Worm (Caenorhabditis elegans) whole organism, L1 larva: ENCODE measurements around the gene Y22D7AL.7.

Source experiments
- C34B4.2 ChIP-seq: sonication (generic microtip); optimal IDR thresholded peaks from 2 replicates; lab custom pipeline; 2017; ENCODE audit warnings: mild to moderate bottlenecking, missing genetic modification characterization, missing compliant biosample characterization
- efl-1 ChIP-seq, 4 experiments: fragments of 150-350 bp; optimal IDR thresholded peaks in 3 of 4; peaks in 1 of 4; 1 replicate in 1 of 4; 2 replicates in 3 of 4; lab custom pipeline; 2014; ENCODE audit warnings: missing biosample characterization in 2 of 4, missing genetic modification characterization in 2 of 4, missing genetic modification reagents in 2 of 4
- grh-1 ChIP-seq: fragments of 200-800 bp; sonication (Bioruptor generic); IDR thresholded peaks from 2 replicates; pipeline ENCODE4 v1.3.6; 2022; ENCODE audit warnings: missing genetic modification reagents, missing genetic modification characterization, missing compliant biosample characterization
- isw-1 ChIP-seq: fragments of 200-800 bp; sonication (Bioruptor generic); IDR thresholded peaks from 2 replicates; pipeline ENCODE4 v1.3.6; 2022; ENCODE audit warnings: missing genetic modification characterization, missing compliant biosample characterization
- lin-14 ChIP-seq: fragments of 200-800 bp; sonication (Bioruptor generic); optimal IDR thresholded peaks from 2 replicates; lab custom pipeline; 2018; ENCODE audit warnings: mild to moderate bottlenecking, missing genetic modification characterization, moderate library complexity, missing compliant biosample characterization
- lin-15B ChIP-seq: fragments of 150-350 bp; sonication (generic microtip); optimal IDR thresholded peaks from 3 replicates; lab custom pipeline; 2014; ENCODE audit warnings: missing biosample characterization, missing genetic modification characterization
- mep-1 ChIP-seq: fragments of 150-350 bp; optimal IDR thresholded peaks from 2 replicates; lab custom pipeline; 2014; ENCODE audit warnings: missing biosample characterization, missing genetic modification characterization
- nhr-12 ChIP-seq: sonication (generic microtip); optimal IDR thresholded peaks from 2 replicates; lab custom pipeline; 2017; ENCODE audit warnings: missing biosample characterization, missing genetic modification characterization
- nhr-77 ChIP-seq: fragments of 150-350 bp; optimal IDR thresholded peaks from 2 replicates; lab custom pipeline; 2014; ENCODE audit warnings: missing biosample characterization, missing genetic modification characterization
- snpc-4 ChIP-seq: fragments of 150-350 bp; optimal IDR thresholded peaks from 2 replicates; lab custom pipeline; 2014; ENCODE audit warnings: missing biosample characterization, missing genetic modification characterization
- sptf-1 ChIP-seq: fragments of 150-350 bp; optimal IDR thresholded peaks from 2 replicates; lab custom pipeline; 2014; ENCODE audit warnings: missing biosample characterization, missing genetic modification characterization

- TF ChIP-seq lin-14 (peak; percentile 4), lin-15B (tag; lab: Kevin White, UChicago) (no peak), mep-1 (tag; lab: Kevin White, UChicago) (no peak), nhr-12 (tag; lab: Kevin White, UChicago) (no peak), efl-1 (optimal IDR thresholded peaks at IDR 0.05; lab: Kevin White, UChicago) (peak in 1 of 2 experiments; percentile 7), efl-1 (GFP tag; optimal IDR thresholded peaks at IDR 0.05 in 1 of 2; lab: Kevin White, UChicago) (peak in 1 of 2 experiments; percentile 36), snpc-4 (tag; lab: Kevin White, UChicago) (no peak), isw-1 (GFP tag; lab: Robert Waterston, UW) (no peak), grh-1 (GFP tag; lab: Robert Waterston, UW) (no peak), C34B4.2 (tag; lab: Kevin White, UChicago) (no peak), sptf-1 (no peak), nhr-77 (tag; lab: Kevin White, UChicago) (no peak)
Measured at ce11 chrIII:1604514-1604976, 28.0 kb downstream of the Y22D7AL.7 start, which contains the start of gene Y22D7AL.6.
